Fruit fly (Drosophila melanogaster) whole organism, wandering third instar larva: Measurements from ENCODE around the gene phol.
A peak's percentile ranks its signal among the peaks of the same experiment; 100 is the strongest.

Experiments used
- CG9705 ChIP-seq: fragments of 200-800 bp; sonication (Bioruptor generic); optimal IDR thresholded peaks from 2 replicates; lab custom pipeline; 2018; ENCODE audit warnings: missing biosample characterization, mild to moderate bottlenecking, missing genetic modification characterization
- Dfd ChIP-seq: fragments of >200 bp; optimal IDR thresholded peaks from 2 replicates; lab custom pipeline; 2017; ENCODE audit warnings: missing biosample characterization, missing genetic modification characterization
- Dif ChIP-seq: fragments of 200-275, 200-300 bp; sonication (Bioruptor generic); optimal IDR thresholded peaks from 2 replicates; lab custom pipeline; 2018; ENCODE audit warnings: missing biosample characterization, missing genetic modification characterization; ENCODE audit not compliant: partially characterized antibody
- GATAd ChIP-seq: sonication (Bioruptor generic); optimal IDR thresholded peaks from 2 replicates; lab custom pipeline; 2016; ENCODE audit warnings: missing biosample characterization, missing genetic modification characterization
- HLH106 ChIP-seq: fragments of 200-800 bp; optimal IDR thresholded peaks from 3 replicates; lab custom pipeline; 2019; ENCODE audit warnings: missing biosample characterization, mild to moderate bottlenecking, missing genetic modification characterization, moderate library complexity
- Hnf4 ChIP-seq: fragments of 200-800 bp; sonication (Bioruptor generic); optimal IDR thresholded peaks from 2 replicates; lab custom pipeline; 2016; ENCODE audit warnings: missing biosample characterization, mild to moderate bottlenecking, missing genetic modification characterization
- Hr83 ChIP-seq: fragments of 200-300 bp; sonication (Bioruptor generic); optimal IDR thresholded peaks from 2 replicates; lab custom pipeline; 2016; ENCODE audit warnings: missing biosample characterization, mild to moderate bottlenecking, missing genetic modification characterization, moderate library complexity; ENCODE audit not compliant: poor library complexity, severe bottlenecking
- Jra ChIP-seq: sonication (Bioruptor generic); optimal IDR thresholded peaks from 2 replicates; lab custom pipeline; 2016; ENCODE audit warnings: missing biosample characterization, missing genetic modification characterization
- Mio ChIP-seq: sonication (Bioruptor generic); optimal IDR thresholded peaks from 2 replicates; lab custom pipeline; 2016; ENCODE audit warnings: missing biosample characterization, missing genetic modification characterization
- Myc ChIP-seq: fragments of >200 bp; optimal IDR thresholded peaks from 2 replicates; lab custom pipeline; 2017
- N ChIP-seq: fragments of >200 bp; optimal IDR thresholded peaks from 2 replicates; lab custom pipeline; 2018; ENCODE audit warnings: missing biosample characterization, missing external identifiers, missing genetic modification characterization
- OdsH ChIP-seq: fragments of 200-800 bp; sonication (Bioruptor generic); optimal IDR thresholded peaks from 2 replicates; lab custom pipeline; 2016; ENCODE audit warnings: missing biosample characterization, mild to moderate bottlenecking, missing genetic modification characterization
- Rel ChIP-seq, 2 experiments: fragments of 200-800 bp; sonication (Bioruptor generic) in 1 of 2; optimal IDR thresholded peaks; 2 replicates in 1 of 2; 3 replicates in 1 of 2; lab custom pipeline; 2016 to 2019; ENCODE audit warnings: mild to moderate bottlenecking in 2 of 2, missing biosample characterization in 2 of 2, missing genetic modification characterization in 2 of 2, moderate library complexity in 1 of 2
- Sp1 ChIP-seq: fragments of 200-800 bp; sonication (Bioruptor generic); optimal IDR thresholded peaks from 3 replicates; lab custom pipeline; 2019; ENCODE audit warnings: missing biosample characterization, mild to moderate bottlenecking, missing genetic modification characterization, moderate library complexity
- Vsx2 ChIP-seq: fragments of 200-300, 225-300 bp; sonication (Bioruptor generic); optimal IDR thresholded peaks from 2 replicates; lab custom pipeline; 2018; ENCODE audit warnings: missing biosample characterization, missing genetic modification characterization; ENCODE audit not compliant: partially characterized antibody
- br ChIP-seq: fragments of 200-800 bp; sonication (Bioruptor generic); optimal IDR thresholded peaks from 2 replicates; lab custom pipeline; 2016; ENCODE audit warnings: missing biosample characterization, missing genetic modification characterization
- brk ChIP-seq: fragments of 200-800 bp; sonication (Bioruptor generic); optimal IDR thresholded peaks from 2 replicates; lab custom pipeline; 2016; ENCODE audit warnings: missing biosample characterization, mild to moderate bottlenecking, missing genetic modification characterization
- dmrt93B ChIP-seq: fragments of 200-800 bp; sonication (Bioruptor generic); optimal IDR thresholded peaks from 2 replicates; lab custom pipeline; 2018; ENCODE audit warnings: missing biosample characterization, mild to moderate bottlenecking, missing genetic modification characterization
- dsf ChIP-seq: sonication (Bioruptor generic); optimal IDR thresholded peaks from 2 replicates; lab custom pipeline; 2016; ENCODE audit warnings: missing biosample characterization, missing genetic modification characterization, borderline replicate concordance
- ey ChIP-seq: fragments of 200-800 bp; sonication (Bioruptor generic); optimal IDR thresholded peaks from 2 replicates; lab custom pipeline; 2016; ENCODE audit warnings: missing biosample characterization, missing genetic modification characterization
- foxo ChIP-seq, 2 experiments: fragments of 200-800 bp; sonication (Bioruptor generic); optimal IDR thresholded peaks; 2 replicates in 1 of 2; 3 replicates in 1 of 2; lab custom pipeline; 2016 to 2017; ENCODE audit warnings: missing biosample characterization in 2 of 2, missing genetic modification characterization in 2 of 2
- fru ChIP-seq: fragments of 200-800 bp; sonication (Bioruptor generic); optimal IDR thresholded peaks from 3 replicates; lab custom pipeline; 2016; ENCODE audit warnings: missing biosample characterization, mild to moderate bottlenecking, missing genetic modification characterization
- h ChIP-seq: fragments of 200-800 bp; sonication (Bioruptor generic); optimal IDR thresholded peaks from 3 replicates; lab custom pipeline; 2016; ENCODE audit warnings: missing biosample characterization, mild to moderate bottlenecking, missing genetic modification characterization
- jim ChIP-seq: fragments of 175-275, 200-325 bp; sonication (Bioruptor generic); optimal IDR thresholded peaks from 2 replicates; lab custom pipeline; 2016; ENCODE audit warnings: missing biosample characterization, mild to moderate bottlenecking, missing genetic modification characterization
- lola ChIP-seq: fragments of >200 bp; optimal IDR thresholded peaks from 2 replicates; lab custom pipeline; 2017; ENCODE audit warnings: missing biosample characterization, missing genetic modification characterization
- psq ChIP-seq: fragments of 200-800 bp; sonication (Bioruptor generic); optimal IDR thresholded peaks from 3 replicates; lab custom pipeline; 2017; ENCODE audit warnings: missing biosample characterization, mild to moderate bottlenecking, missing genetic modification characterization, moderate library complexity
- rgr ChIP-seq: fragments of 200-800 bp; sonication (Bioruptor generic); optimal IDR thresholded peaks from 3 replicates; lab custom pipeline; 2016; ENCODE audit warnings: missing biosample characterization, mild to moderate bottlenecking, missing genetic modification characterization
- sage ChIP-seq: fragments of 200-800 bp; sonication (Bioruptor generic); optimal IDR thresholded peaks from 2 replicates; lab custom pipeline; 2016; ENCODE audit warnings: missing biosample characterization, mild to moderate bottlenecking, missing genetic modification characterization
- sv ChIP-seq: fragments of 200-800 bp; sonication (Bioruptor generic); optimal IDR thresholded peaks from 3 replicates; lab custom pipeline; 2016; ENCODE audit warnings: missing biosample characterization, missing genetic modification characterization
- tai ChIP-seq: sonication (Bioruptor generic); optimal IDR thresholded peaks from 2 replicates; lab custom pipeline; 2016; ENCODE audit warnings: missing biosample characterization, missing genetic modification characterization
- usp ChIP-seq: fragments of >200 bp; optimal IDR thresholded peaks from 2 replicates; lab custom pipeline; 2017; ENCODE audit warnings: missing biosample characterization, missing genetic modification characterization
- woc ChIP-seq: sonication (Bioruptor generic); optimal IDR thresholded peaks from 2 replicates; lab custom pipeline; 2016; ENCODE audit warnings: missing biosample characterization, mild to moderate bottlenecking, missing genetic modification characterization

Gene phol

dm6 chr3L:9455819-9456388 is at the start of gene phol, which contains the start of gene CG3552:
Gene phol, minus strand, starts transcription at chr3L:9456281.
Gene CG3552, plus strand, starts transcription at chr3L:9456318.
- TF ChIP-seq dsf (no peak), br (GFP tag; lab: Kevin White, UChicago) (no peak), dmrt93B (GFP tag; lab: Kevin White, UChicago) (no peak), HLH106 (tag; lab: Kevin White, UChicago) (peak; percentile 2), sage (GFP tag; lab: Kevin White, UChicago) (no peak), Hnf4 (GFP tag; lab: Kevin White, UChicago) (no peak), Rel (GFP tag; optimal IDR thresholded peaks at IDR 0.05; lab: Kevin White, UChicago) (no peak), Rel (tag; optimal IDR thresholded peaks at IDR 0.05; lab: Kevin White, UChicago) (peak; percentile 90), Sp1 (GFP tag; lab: Kevin White, UChicago) (peak; percentile 26), Myc (lab: Kevin White, UChicago) (peak; percentile 9), foxo (GFP tag; optimal IDR thresholded peaks at IDR 0.05; lab: Kevin White, UChicago) (peak in 1 of 2 experiments; percentile 3), rgr (GFP tag; lab: Kevin White, UChicago) (peak; percentile 7)

- TF ChIP-seq sv (no peak), Rel (GFP tag; optimal IDR thresholded peaks at IDR 0.05; lab: Kevin White, UChicago) (no peak), Rel (tag; optimal IDR thresholded peaks at IDR 0.05; lab: Kevin White, UChicago) (no peak), GATAd (GFP tag; lab: Kevin White, UChicago) (no peak), psq (GFP tag; lab: Kevin White, UChicago) (no peak), jim (GFP tag; lab: Kevin White, UChicago) (no peak), Sp1 (GFP tag; lab: Kevin White, UChicago) (no peak), Jra (GFP tag; lab: Kevin White, UChicago) (no peak), Vsx2 (GFP tag; lab: Kevin White, UChicago) (no peak), ey (GFP tag; lab: Kevin White, UChicago) (no peak), OdsH (no peak), Myc (lab: Kevin White, UChicago) (no peak), Dfd (GFP tag; lab: Kevin White, UChicago) (no peak), sage (GFP tag; lab: Kevin White, UChicago) (no peak), Mio (no peak), CG9705 (no peak), br (GFP tag; lab: Kevin White, UChicago) (no peak)
Observed at dm6 chr3L:9505713-9506062, 49.6 kb upstream of the phol start.

- TF ChIP-seq usp (GFP tag; lab: Kevin White, UChicago) = no peak
- TF ChIP-seq Dfd (GFP tag; lab: Kevin White, UChicago) = no peak
- TF ChIP-seq fru (GFP tag; lab: Kevin White, UChicago) = peak; percentile 4
- no peak for TF ChIP-seq N
- peak; percentile 90 for TF ChIP-seq Myc (lab: Kevin White, UChicago)
- TF ChIP-seq sv = no peak
- TF ChIP-seq Dif = peak; percentile 27
- TF ChIP-seq HLH106 (tag; lab: Kevin White, UChicago) = peak; percentile 58
- TF ChIP-seq woc (GFP tag; lab: Kevin White, UChicago) = peak; percentile 35
- TF ChIP-seq Vsx2 (GFP tag; lab: Kevin White, UChicago) = no peak
- TF ChIP-seq rgr (GFP tag; lab: Kevin White, UChicago) = peak; percentile 8
- TF ChIP-seq dmrt93B (GFP tag; lab: Kevin White, UChicago) = no peak
- peak; percentile 65 for TF ChIP-seq Sp1 (GFP tag; lab: Kevin White, UChicago)
- TF ChIP-seq h = no peak
- no peak for TF ChIP-seq ey (GFP tag; lab: Kevin White, UChicago)
- TF ChIP-seq GATAd (GFP tag; lab: Kevin White, UChicago) = no peak
- peak; percentile 42 for TF ChIP-seq tai (GFP tag; lab: Kevin White, UChicago)
- no peak for TF ChIP-seq psq (GFP tag; lab: Kevin White, UChicago)
- TF ChIP-seq Rel (GFP tag; optimal IDR thresholded peaks at IDR 0.05; lab: Kevin White, UChicago) = no peak
- TF ChIP-seq Rel (tag; optimal IDR thresholded peaks at IDR 0.05; lab: Kevin White, UChicago) = peak; percentile 49
- TF ChIP-seq brk (GFP tag; lab: Kevin White, UChicago) = no peak
- no peak for TF ChIP-seq br (GFP tag; lab: Kevin White, UChicago)
- TF ChIP-seq lola (GFP tag; lab: Kevin White, UChicago) = no peak
- no peak for TF ChIP-seq sage (GFP tag; lab: Kevin White, UChicago)
- peak; percentile 14 for TF ChIP-seq Jra (GFP tag; lab: Kevin White, UChicago)
- TF ChIP-seq foxo (GFP tag; optimal IDR thresholded peaks at IDR 0.05; lab: Kevin White, UChicago) = peak in 1 of 2 experiments; percentile 27
- peak; percentile 39 for TF ChIP-seq Hnf4 (GFP tag; lab: Kevin White, UChicago)
- TF ChIP-seq jim (GFP tag; lab: Kevin White, UChicago) = peak; percentile 37
- TF ChIP-seq Hr83 (GFP tag; lab: Kevin White, UChicago) = peak; percentile 65
- no peak for TF ChIP-seq CG9705
Observed at dm6 chr3L:9505007-9505712, 49.1 kb upstream of the phol start, which contains the start of gene path. Gene path, minus strand, starts transcription at chr3L:9505328.
